Fruit fly (Drosophila melanogaster): ENCODE data around the gene CG9632.

DNA sequence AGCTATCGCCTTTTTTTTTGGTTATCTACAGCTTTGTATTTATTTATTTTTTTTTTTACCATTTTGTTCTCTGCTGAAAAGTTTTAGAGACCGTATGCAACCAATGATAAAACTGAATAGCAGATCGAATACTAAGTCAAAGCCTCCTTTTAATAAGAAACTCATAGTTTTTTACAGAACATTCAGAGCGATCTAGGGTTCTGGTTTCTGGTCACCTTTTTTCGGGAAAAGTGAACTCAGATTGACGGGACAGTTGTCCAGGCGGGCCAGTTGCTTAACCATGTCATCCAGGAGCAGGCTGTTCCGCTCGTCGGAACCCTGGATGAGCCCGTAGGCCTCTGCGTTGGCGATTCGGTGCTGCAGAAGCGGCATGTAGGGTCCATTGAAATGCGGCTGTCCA lies 26.7 kb upstream of the CG9632 start, which contains the start of gene CG43318:
- TF ChIP-seq prd (optimal IDR thresholded peaks at IDR 0.05) (no peak), prd (GFP tag; IDR thresholded peaks at IDR 0.05) (no peak), caup (GFP tag; optimal IDR thresholded peaks at IDR 0.05; ENCODE audit: severe bottlenecking) (no peak), jumu (GFP tag; optimal IDR thresholded peaks at IDR 0.05) (no peak), CG7839 (tag; optimal IDR thresholded peaks at IDR 0.05) (no peak)

Measured in whole organism, embryonic.